Worm (Caenorhabditis elegans) whole organism, young adult: ENCODE measurements around the gene B0507.5.

Source experiments
- B0035.1 ChIP-seq: sonication (generic microtip); optimal IDR thresholded peaks from 2 replicates; lab custom pipeline; 2016; ENCODE audit warnings: missing genetic modification characterization, mild to moderate bottlenecking, missing compliant biosample characterization, missing genotype, missing genetic modification reagents
- B0261.1 ChIP-seq: sonication (generic microtip); optimal IDR thresholded peaks from 2 replicates; lab custom pipeline; 2016; ENCODE audit warnings: mild to moderate bottlenecking, missing genetic modification characterization, moderate library complexity, missing compliant biosample characterization
- C06A6.2 ChIP-seq: fragments of 200-800 bp; sonication (Bioruptor generic); conservative IDR thresholded peaks from 2 replicates; pipeline ENCODE4 v1.3.6; 2022; ENCODE audit warnings: missing genetic modification characterization, missing compliant biosample characterization
- C17E4.6 ChIP-seq: fragments of 200-800 bp; sonication (Bioruptor generic); IDR thresholded peaks from 2 replicates; pipeline ENCODE4 v1.3.6; 2022; ENCODE audit warnings: missing genetic modification reagents, missing genetic modification characterization, missing compliant biosample characterization
- D2030.7 ChIP-seq: fragments of 200-800 bp; sonication (Bioruptor generic); IDR thresholded peaks from 2 replicates; pipeline ENCODE4 v1.3.6; 2022; ENCODE audit warnings: missing genetic modification reagents, missing genetic modification characterization, missing compliant biosample characterization
- F39B2.1 ChIP-seq: fragments of 200-800 bp; sonication (Bioruptor generic); IDR thresholded peaks from 2 replicates; pipeline ENCODE4 v1.3.6; 2022; ENCODE audit warnings: missing genetic modification reagents, missing genetic modification characterization, missing compliant biosample characterization
- F57A8.1 ChIP-seq: fragments of 200-800 bp; sonication (Bioruptor generic); optimal IDR thresholded peaks from 2 replicates; lab custom pipeline; 2018; ENCODE audit warnings: mild to moderate bottlenecking, missing genetic modification characterization, moderate library complexity, missing compliant biosample characterization
- T07F8.4 ChIP-seq: sonication (generic microtip); optimal IDR thresholded peaks from 2 replicates; lab custom pipeline; 2016; ENCODE audit warnings: mild to moderate bottlenecking, missing genetic modification characterization, moderate library complexity, missing compliant biosample characterization
- Y53F4B.3 ChIP-seq: fragments of 200-800 bp; sonication (Bioruptor generic); IDR thresholded peaks from 2 replicates; pipeline ENCODE4 v1.3.6; 2022; ENCODE audit warnings: missing genetic modification reagents, missing genetic modification characterization, missing compliant biosample characterization
- Y56A3A.18 ChIP-seq: fragments of 200-800 bp; sonication (Bioruptor generic); IDR thresholded peaks from 2 replicates; pipeline ENCODE4 v1.3.6; 2022; ENCODE audit warnings: missing genetic modification reagents, missing genetic modification characterization, missing compliant biosample characterization
- atf-7 ChIP-seq: sonication (generic microtip); optimal IDR thresholded peaks from 2 replicates; lab custom pipeline; 2017; ENCODE audit warnings: mild to moderate bottlenecking, missing genetic modification characterization, missing compliant biosample characterization
- athp-1 ChIP-seq: sonication (generic microtip); optimal IDR thresholded peaks from 2 replicates; lab custom pipeline; 2017; ENCODE audit warnings: mild to moderate bottlenecking, missing genetic modification characterization, missing compliant biosample characterization
- ccch-3 ChIP-seq: fragments of 200-800 bp; sonication (Bioruptor generic); optimal IDR thresholded peaks from 2 replicates; lab custom pipeline; 2018; ENCODE audit warnings: mild to moderate bottlenecking, missing genetic modification characterization, missing compliant biosample characterization
- egrh-3 ChIP-seq: fragments of 200-800 bp; sonication (Bioruptor generic); IDR thresholded peaks from 2 replicates; pipeline ENCODE4 v1.3.6; 2022; ENCODE audit warnings: missing genetic modification reagents, missing genetic modification characterization, missing compliant biosample characterization
- gei-17 ChIP-seq: fragments of 200-800 bp; sonication (Bioruptor generic); optimal IDR thresholded peaks from 2 replicates; lab custom pipeline; 2018; ENCODE audit warnings: mild to moderate bottlenecking, missing genetic modification characterization, missing compliant biosample characterization
- hmg-20 ChIP-seq: fragments of 200-800 bp; sonication (Bioruptor generic); IDR thresholded peaks from 2 replicates; pipeline ENCODE4 v1.3.6; 2022; ENCODE audit warnings: missing genetic modification reagents, missing genetic modification characterization, missing compliant biosample characterization
- lag-1 ChIP-seq: fragments of 200-800 bp; sonication (Bioruptor generic); IDR thresholded peaks from 2 replicates; pipeline ENCODE4 v1.3.6; 2022; ENCODE audit warnings: missing genetic modification reagents, missing genetic modification characterization, missing compliant biosample characterization
- lin-26 ChIP-seq: fragments of 200-800 bp; sonication (Bioruptor generic); IDR thresholded peaks from 2 replicates; pipeline ENCODE4 v1.3.6; 2022; ENCODE audit warnings: missing genetic modification reagents, missing genetic modification characterization, missing compliant biosample characterization
- lin-40 ChIP-seq: sonication (generic microtip); optimal IDR thresholded peaks from 2 replicates; lab custom pipeline; 2016; ENCODE audit warnings: missing genetic modification characterization, mild to moderate bottlenecking, missing compliant biosample characterization, missing genotype, missing genetic modification reagents
- lsl-1 ChIP-seq: fragments of 200-800 bp; sonication (Bioruptor generic); optimal IDR thresholded peaks from 2 replicates; lab custom pipeline; 2018; ENCODE audit warnings: mild to moderate bottlenecking, missing genetic modification characterization, moderate library complexity, missing compliant biosample characterization
- madf-6 ChIP-seq: fragments of 200-800 bp; sonication (Bioruptor generic); IDR thresholded peaks from 2 replicates; pipeline ENCODE4 v1.3.6; 2022; ENCODE audit warnings: missing genetic modification reagents, missing genetic modification characterization, missing compliant biosample characterization
- madf-8 ChIP-seq: fragments of 200-800 bp; sonication (Bioruptor generic); conservative IDR thresholded peaks from 2 replicates; pipeline ENCODE4 v1.3.6; 2022; ENCODE audit warnings: missing genetic modification reagents, missing genetic modification characterization, missing compliant biosample characterization
- mcd-1 ChIP-seq: fragments of 200-800 bp; sonication (Bioruptor generic); IDR thresholded peaks from 2 replicates; pipeline ENCODE4 v1.3.6; 2022; ENCODE audit warnings: missing genetic modification reagents, missing genetic modification characterization, missing compliant biosample characterization
- mel-28 ChIP-seq: sonication (generic microtip); optimal IDR thresholded peaks from 2 replicates; lab custom pipeline; 2016; ENCODE audit warnings: borderline replicate concordance, mild to moderate bottlenecking, missing genetic modification characterization, missing compliant biosample characterization
- nhr-120 ChIP-seq: fragments of 200-800 bp; sonication (Bioruptor generic); IDR thresholded peaks from 2 replicates; pipeline ENCODE4 v1.3.6; 2022; ENCODE audit warnings: missing genetic modification characterization, missing compliant biosample characterization
- nhr-80 ChIP-seq: sonication (generic microtip); optimal IDR thresholded peaks from 2 replicates; lab custom pipeline; 2016; ENCODE audit warnings: missing genetic modification characterization, missing compliant biosample characterization
- nhr-90 ChIP-seq: sonication (generic microtip); optimal IDR thresholded peaks from 2 replicates; lab custom pipeline; 2016; ENCODE audit warnings: missing genotype, mild to moderate bottlenecking, missing genetic modification characterization, missing compliant biosample characterization
- repo-1 ChIP-seq: sonication (generic microtip); optimal IDR thresholded peaks from 2 replicates; lab custom pipeline; 2017; ENCODE audit warnings: mild to moderate bottlenecking, missing genetic modification characterization, missing compliant biosample characterization
- snpc-3.4 ChIP-seq: sonication (generic microtip); optimal IDR thresholded peaks from 2 replicates; lab custom pipeline; 2017; ENCODE audit warnings: missing genetic modification characterization, mild to moderate bottlenecking, missing compliant biosample characterization, antibody characterized with exemption, moderate library complexity, missing genotype, missing genetic modification reagents
- tbp1 ChIP-seq: fragments of 200-800 bp; sonication (Bioruptor generic); optimal IDR thresholded peaks from 2 replicates; lab custom pipeline; 2018; ENCODE audit warnings: mild to moderate bottlenecking, missing genetic modification characterization, missing compliant biosample characterization
- unc-62 ChIP-seq: fragments of 150-350 bp; optimal IDR thresholded peaks from 2 replicates; lab custom pipeline; 2014; ENCODE audit warnings: missing biosample characterization, missing genetic modification reagents, missing genetic modification characterization
- zim-3 ChIP-seq: sonication (generic microtip); optimal IDR thresholded peaks from 2 replicates; lab custom pipeline; 2017; ENCODE audit warnings: mild to moderate bottlenecking, missing genetic modification characterization, moderate library complexity, missing compliant biosample characterization
- ztf-25 ChIP-seq: fragments of 200-800 bp; sonication (Bioruptor generic); IDR thresholded peaks from 2 replicates; pipeline ENCODE4 v1.3.6; 2022; ENCODE audit warnings: missing genetic modification reagents, missing genetic modification characterization, missing compliant biosample characterization

The B0507.5 gene

ce11 chrV:8795499-8795898, 42.0 kb downstream of the B0507.5 start:
- TF ChIP-seq nhr-80 (peak; percentile 4), snpc-3.4 (tag; lab: Kevin White, UChicago) (no peak), nhr-120 (GFP tag; lab: Robert Waterston, UW) (no peak), gei-17 (GFP tag; lab: Kevin White, UChicago) (no peak)

ce11 chrV:8796246-8796645, 42.8 kb downstream of the B0507.5 start:
- TF ChIP-seq repo-1 (tag; lab: Kevin White, UChicago) (no peak), athp-1 (tag; lab: Kevin White, UChicago) (no peak), lag-1 (no peak), F39B2.1 (GFP tag; lab: Robert Waterston, UW) (no peak), nhr-80 (peak; percentile 52), mel-28 (no peak)
- TF ChIP-seq, all 124 proteins: peak for 1

ce11 chrV:8796889-8797288, 43.4 kb downstream of the B0507.5 start:
- TF ChIP-seq C17E4.6 (GFP tag; lab: Robert Waterston, UW) (no peak), B0261.1 (no peak), ccch-3 (GFP tag; lab: Kevin White, UChicago) (no peak), ztf-25 (GFP tag; lab: Robert Waterston, UW) (no peak), lin-40 (tag; lab: Kevin White, UChicago) (no peak), atf-7 (tag; lab: Kevin White, UChicago) (no peak), hmg-20 (GFP tag; lab: Robert Waterston, UW) (no peak), zim-3 (tag; lab: Kevin White, UChicago) (no peak), egrh-3 (GFP tag; lab: Robert Waterston, UW) (no peak), C06A6.2 (GFP tag; lab: Robert Waterston, UW) (no peak)

ce11 chrV:8798470-8798869, 45.0 kb downstream of the B0507.5 start:
- TF ChIP-seq unc-62 (GFP tag; lab: Kevin White, UChicago) (no peak), C17E4.6 (GFP tag; lab: Robert Waterston, UW) (no peak)

- TF ChIP-seq lsl-1 (GFP tag; lab: Kevin White, UChicago): no peak
- no peak for TF ChIP-seq lin-26
- no peak for TF ChIP-seq F57A8.1 (GFP tag; lab: Kevin White, UChicago)
- no peak for TF ChIP-seq tbp1 (GFP tag; lab: Kevin White, UChicago)
- no peak for TF ChIP-seq madf-6
- TF ChIP-seq Y53F4B.3 (GFP tag; lab: Robert Waterston, UW): no peak
- TF ChIP-seq mcd-1 (GFP tag; lab: Robert Waterston, UW): no peak
- no peak for TF ChIP-seq nhr-90
- no peak for TF ChIP-seq Y56A3A.18 (GFP tag; lab: Robert Waterston, UW)
- no peak for TF ChIP-seq D2030.7 (GFP tag; lab: Robert Waterston, UW)
- TF ChIP-seq T07F8.4 (tag; lab: Kevin White, UChicago): no peak
- TF ChIP-seq madf-8 (GFP tag; lab: Robert Waterston, UW): no peak
- TF ChIP-seq B0035.1 (tag; lab: Kevin White, UChicago): no peak
Observed at ce11 chrV:8799293-8799812, 45.9 kb downstream of the B0507.5 start.
